Fruit fly (Drosophila melanogaster) whole organism, adult: ENCODE measurements around the gene CG5418.

Experiments used
- CG11617 ChIP-seq: fragments of 200-800 bp; sonication (Bioruptor generic); optimal IDR thresholded peaks from 2 replicates; lab custom pipeline; 2017; ENCODE audit warnings: mild to moderate bottlenecking, missing biosample characterization, missing genetic modification reagents, missing genetic modification characterization
- CG12768 ChIP-seq: fragments of 200-800 bp; sonication (Bioruptor generic); optimal IDR thresholded peaks from 2 replicates; lab custom pipeline; 2017; ENCODE audit warnings: missing biosample characterization, missing genetic modification characterization, mild to moderate bottlenecking, moderate library complexity, missing genetic modification reagents
- CG14711 ChIP-seq: fragments of 200-800 bp; sonication (Bioruptor generic); optimal IDR thresholded peaks from 2 replicates; lab custom pipeline; 2018; ENCODE audit warnings: missing biosample characterization, mild to moderate bottlenecking, missing genetic modification characterization, moderate library complexity
- CG1620 ChIP-seq: fragments of 200-800 bp; sonication (Bioruptor generic); optimal IDR thresholded peaks from 2 replicates; lab custom pipeline; 2016; ENCODE audit warnings: missing biosample characterization, missing genetic modification characterization
- CG33017 ChIP-seq: fragments of 200-800 bp; sonication (Bioruptor generic); optimal IDR thresholded peaks from 2 replicates; lab custom pipeline; 2018; ENCODE audit warnings: missing biosample characterization, mild to moderate bottlenecking, missing genetic modification characterization, moderate library complexity
- CG5204 ChIP-seq: fragments of 200-800 bp; sonication (Bioruptor generic); optimal IDR thresholded peaks from 2 replicates; lab custom pipeline; 2016; ENCODE audit warnings: missing biosample characterization, missing genetic modification characterization
- CG7045 ChIP-seq: fragments of 200-800 bp; sonication (Bioruptor generic); optimal IDR thresholded peaks from 2 replicates; lab custom pipeline; 2017; ENCODE audit warnings: missing biosample characterization, mild to moderate bottlenecking, missing genetic modification characterization
- CG7101 ChIP-seq: fragments of 200-800 bp; sonication (Bioruptor generic); optimal IDR thresholded peaks from 2 replicates; lab custom pipeline; 2018; ENCODE audit warnings: missing biosample characterization, mild to moderate bottlenecking, missing genetic modification characterization, moderate library complexity
- Clk ChIP-seq: fragments of 200-800 bp; sonication (Bioruptor generic); optimal IDR thresholded peaks from 2 replicates; lab custom pipeline; 2017; ENCODE audit warnings: missing biosample characterization, missing genetic modification characterization
- Crg-1 ChIP-seq: fragments of 200-800 bp; sonication (Bioruptor generic); optimal IDR thresholded peaks from 2 replicates; lab custom pipeline; 2016; ENCODE audit warnings: missing biosample characterization, missing genetic modification characterization
- Hr96 ChIP-seq: fragments of 200-800 bp; sonication (Bioruptor generic); optimal IDR thresholded peaks from 2 replicates; lab custom pipeline; 2016; ENCODE audit warnings: missing biosample characterization, missing genetic modification characterization
- Mnt ChIP-seq: fragments of 200-800 bp; sonication (Bioruptor generic); optimal IDR thresholded peaks from 2 replicates; lab custom pipeline; 2016; ENCODE audit warnings: missing biosample characterization, mild to moderate bottlenecking, missing genetic modification characterization
- bab1 ChIP-seq: fragments of 200-800 bp; sonication (Bioruptor generic); optimal IDR thresholded peaks from 3 replicates; lab custom pipeline; 2019; ENCODE audit warnings: missing biosample characterization, mild to moderate bottlenecking, missing genetic modification characterization, moderate library complexity
- cic ChIP-seq: fragments of 200-800 bp; sonication (Bioruptor generic); optimal IDR thresholded peaks from 2 replicates; lab custom pipeline; 2017; ENCODE audit warnings: missing biosample characterization, mild to moderate bottlenecking, missing genetic modification characterization, moderate library complexity
- cnc ChIP-seq, 2 experiments: fragments of >200 bp; optimal IDR thresholded peaks; 2 replicates each; lab custom pipeline; 2017
- kay ChIP-seq: fragments of 200-800 bp; sonication (Bioruptor generic); peaks from one replicate; lab custom pipeline; 2016; ENCODE audit warnings: missing biosample characterization, missing genetic modification characterization, borderline replicate concordance
- ovo ChIP-seq: fragments of 200-800 bp; sonication (Bioruptor generic); optimal IDR thresholded peaks from 2 replicates; lab custom pipeline; 2016; ENCODE audit warnings: missing biosample characterization, missing genetic modification characterization
- pad ChIP-seq: fragments of 200-800 bp; sonication (Bioruptor generic); optimal IDR thresholded peaks from 3 replicates; lab custom pipeline; 2017; ENCODE audit warnings: missing biosample characterization, missing genetic modification characterization, mild to moderate bottlenecking, moderate library complexity, missing genetic modification reagents
- tj ChIP-seq: fragments of 200-800 bp; sonication (Bioruptor generic); optimal IDR thresholded peaks from 3 replicates; lab custom pipeline; 2017; ENCODE audit warnings: missing biosample characterization, mild to moderate bottlenecking, missing genetic modification characterization, moderate library complexity
- toe ChIP-seq: fragments of 200-800 bp; sonication (Bioruptor generic); optimal IDR thresholded peaks from 2 replicates; lab custom pipeline; 2016; ENCODE audit warnings: missing biosample characterization, missing genetic modification characterization

Gene CG5418

dm6 chr2L:12460767-12461739 lies 8.0 kb upstream of the CG5418 start:
- TF ChIP-seq Crg-1, result peak; percentile 89
- no peak for TF ChIP-seq tj (GFP tag; lab: Kevin White, UChicago)
- TF ChIP-seq CG33017 (tag; lab: Kevin White, UChicago), result peak; percentile 84
- TF ChIP-seq CG5204 (GFP tag; lab: Kevin White, UChicago), result peak; percentile 67
- peak; percentile 61 for TF ChIP-seq CG14711 (tag; lab: Kevin White, UChicago)
- peak; percentile 89 for TF ChIP-seq CG12768 (GFP tag; lab: Kevin White, UChicago)
- TF ChIP-seq bab1 (GFP tag; lab: Kevin White, UChicago), result peak; percentile 44
- TF ChIP-seq CG1620 (GFP tag; lab: Kevin White, UChicago), result peak; percentile 53
- TF ChIP-seq ovo (GFP tag; lab: Kevin White, UChicago), result peak; percentile 83
- TF ChIP-seq kay (GFP tag; lab: Kevin White, UChicago), result peak; percentile 97
- TF ChIP-seq Hr96 (GFP tag; lab: Kevin White, UChicago), result peak; percentile 50
- peak; percentile 4 for TF ChIP-seq Clk (GFP tag; lab: Kevin White, UChicago)
- TF ChIP-seq CG11617 (GFP tag; lab: Kevin White, UChicago), result peak; percentile 67
- peak; percentile 82 for TF ChIP-seq CG7101 (tag; lab: Kevin White, UChicago)
- peak; percentile 77 for TF ChIP-seq CG7045 (GFP tag; lab: Kevin White, UChicago)
- peak; percentile 82 for TF ChIP-seq cic (GFP tag; lab: Kevin White, UChicago)
- TF ChIP-seq cnc (optimal IDR thresholded peaks at IDR 0.05; lab: Kevin White, UChicago), result no peak
- peak; percentile 34 for TF ChIP-seq toe (GFP tag; lab: Kevin White, UChicago)
- TF ChIP-seq Mnt (GFP tag; lab: Kevin White, UChicago), result peak; percentile 70
- peak; percentile 66 for TF ChIP-seq pad (GFP tag; lab: Kevin White, UChicago)

- no peak for TF ChIP-seq ovo (GFP tag; lab: Kevin White, UChicago)
- TF ChIP-seq CG7101 (tag; lab: Kevin White, UChicago), result no peak
- TF ChIP-seq cnc (optimal IDR thresholded peaks at IDR 0.05; lab: Kevin White, UChicago), result no peak
- TF ChIP-seq CG12768 (GFP tag; lab: Kevin White, UChicago), result no peak
- no peak for TF ChIP-seq CG5204 (GFP tag; lab: Kevin White, UChicago)
- no peak for TF ChIP-seq pad (GFP tag; lab: Kevin White, UChicago)
- no peak for TF ChIP-seq CG1620 (GFP tag; lab: Kevin White, UChicago)
- TF ChIP-seq CG7045 (GFP tag; lab: Kevin White, UChicago), result no peak
- no peak for TF ChIP-seq cic (GFP tag; lab: Kevin White, UChicago)
- TF ChIP-seq Mnt (GFP tag; lab: Kevin White, UChicago), result no peak
- TF ChIP-seq tj (GFP tag; lab: Kevin White, UChicago), result no peak
- no peak for TF ChIP-seq CG11617 (GFP tag; lab: Kevin White, UChicago)
- TF ChIP-seq toe (GFP tag; lab: Kevin White, UChicago), result no peak
- TF ChIP-seq Hr96 (GFP tag; lab: Kevin White, UChicago), result no peak
- no peak for TF ChIP-seq Clk (GFP tag; lab: Kevin White, UChicago)
- no peak for TF ChIP-seq Crg-1
- TF ChIP-seq CG14711 (tag; lab: Kevin White, UChicago), result no peak
- no peak for TF ChIP-seq CG33017 (tag; lab: Kevin White, UChicago)
- no peak for TF ChIP-seq bab1 (GFP tag; lab: Kevin White, UChicago)
- TF ChIP-seq kay (GFP tag; lab: Kevin White, UChicago), result no peak
Observed at dm6 chr2L:12459841-12460240, 6.8 kb upstream of the CG5418 start.

dm6 chr2L:12459191-12459590 lies 6.1 kb upstream of the CG5418 start:
- TF ChIP-seq tj (GFP tag; lab: Kevin White, UChicago), result no peak
- TF ChIP-seq Crg-1, result no peak
- peak; percentile 76 for TF ChIP-seq kay (GFP tag; lab: Kevin White, UChicago)
- TF ChIP-seq CG5204 (GFP tag; lab: Kevin White, UChicago), result no peak
- no peak for TF ChIP-seq CG14711 (tag; lab: Kevin White, UChicago)

dm6 chr2L:12457715-12458114 lies 4.7 kb upstream of the CG5418 start:
- TF ChIP-seq CG7045 (GFP tag; lab: Kevin White, UChicago) (no peak), Clk (GFP tag; lab: Kevin White, UChicago) (no peak), cic (GFP tag; lab: Kevin White, UChicago) (no peak), cnc (optimal IDR thresholded peaks at IDR 0.05; lab: Kevin White, UChicago) (no peak), bab1 (GFP tag; lab: Kevin White, UChicago) (no peak), pad (GFP tag; lab: Kevin White, UChicago) (no peak), toe (GFP tag; lab: Kevin White, UChicago) (no peak)

dm6 chr2L:12457201-12457600 lies 4.2 kb upstream of the CG5418 start:
- TF ChIP-seq CG11617 (GFP tag; lab: Kevin White, UChicago), result no peak
- peak; percentile 47 for TF ChIP-seq cic (GFP tag; lab: Kevin White, UChicago)
- no peak for TF ChIP-seq CG7045 (GFP tag; lab: Kevin White, UChicago)
- no peak for TF ChIP-seq tj (GFP tag; lab: Kevin White, UChicago)
- TF ChIP-seq CG7101 (tag; lab: Kevin White, UChicago), result peak; percentile 2
- TF ChIP-seq kay (GFP tag; lab: Kevin White, UChicago), result peak; percentile 13
- peak; percentile 53 for TF ChIP-seq CG12768 (GFP tag; lab: Kevin White, UChicago)
